Worm (Caenorhabditis elegans): ENCODE measurements around the gene csa-1.

DNA sequence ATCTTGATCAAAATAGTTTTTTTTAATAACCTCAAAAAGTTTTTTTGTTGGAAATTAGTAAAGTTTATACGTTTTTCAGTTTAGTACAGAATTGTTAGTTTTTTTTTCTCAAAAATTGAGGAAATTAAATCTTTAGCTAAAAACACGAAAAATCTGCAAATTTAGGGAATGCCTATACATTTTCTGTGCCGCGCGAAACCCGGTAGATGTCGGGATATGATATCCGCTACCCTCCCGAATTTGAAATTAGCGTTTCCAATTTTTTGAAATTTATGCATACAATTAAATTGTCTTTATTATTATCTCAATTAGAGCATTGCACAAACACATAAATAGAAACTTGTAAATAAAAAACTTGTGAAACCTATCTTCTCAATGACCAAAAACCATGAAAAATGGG is 13.5 kb upstream of the csa-1 start:
- no peak for TF ChIP-seq eyg-1 (tag; optimal IDR thresholded peaks at IDR 0.05)
- no peak for TF ChIP-seq elt-2 (tag; optimal IDR thresholded peaks at IDR 0.05)

Measured in whole organism, late embryonic.